Fruit fly (Drosophila melanogaster): ENCODE results near the gene CG6834.

The CG6834 gene

DNA sequence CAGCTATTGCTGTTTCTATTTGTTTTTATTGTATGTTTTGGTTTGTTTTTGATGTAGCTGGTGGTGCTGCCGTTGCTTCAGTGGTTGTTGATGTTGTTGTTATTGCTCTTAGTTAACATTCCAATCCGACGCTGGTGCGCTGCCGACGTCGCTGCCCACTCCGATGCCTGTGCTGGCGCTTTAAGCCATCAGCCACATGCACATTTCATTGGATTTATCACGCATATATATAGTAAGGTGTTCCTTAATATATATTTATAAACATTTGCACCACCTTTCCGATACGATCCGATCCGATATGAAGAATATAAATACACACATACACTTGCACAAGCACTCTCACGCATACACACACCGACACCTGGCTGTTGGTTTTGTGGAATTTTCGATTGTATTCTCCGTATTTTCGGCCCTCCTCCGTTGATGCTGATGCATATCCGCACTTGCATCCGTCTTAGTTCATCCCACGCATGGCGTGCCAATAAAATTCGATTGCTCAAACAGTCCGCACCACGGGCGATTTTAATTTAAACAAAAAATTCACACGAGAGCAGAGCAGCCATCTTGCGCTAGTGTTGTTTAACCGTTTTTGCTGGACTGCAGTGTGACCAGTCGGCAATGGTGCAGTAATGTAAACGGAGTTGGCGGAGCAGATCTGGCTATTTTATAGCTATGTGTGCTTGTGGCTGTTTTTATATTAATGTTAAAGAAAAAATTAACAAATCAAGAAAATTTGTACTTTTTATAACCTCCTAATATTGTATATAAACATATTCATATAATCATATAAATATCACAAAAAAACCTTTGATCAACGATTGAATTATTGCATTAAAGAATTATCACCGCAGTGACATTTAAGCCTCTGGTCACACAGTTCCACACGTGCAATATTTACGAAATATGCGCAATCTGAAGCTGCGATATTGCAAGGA, 37.6 kb downstream of the CG6834 start, which contains the start of the genes Csk and Elp1 (continued):
- peak in 1 of 2 experiments; percentile 59 for TF ChIP-seq insv (GFP tag; optimal IDR thresholded peaks at IDR 0.05)
- peak; percentile 68 for TF ChIP-seq CG2712 (tag; optimal IDR thresholded peaks at IDR 0.05)
- peak; percentile 42 for TF ChIP-seq CG9215 (GFP tag; IDR thresholded peaks at IDR 0.05)
- no peak for TF ChIP-seq Doc3 (GFP tag; IDR thresholded peaks at IDR 0.05; ENCODE audit: partially characterized antibody)
- no peak for TF ChIP-seq da (GFP tag; optimal IDR thresholded peaks at IDR 0.05)
- no peak for TF ChIP-seq ERR (GFP tag; optimal IDR thresholded peaks at IDR 0.05)
- peak; percentile 50 to 63 for TF ChIP-seq dpn (GFP tag; optimal IDR thresholded peaks at IDR 0.05)
- peak; percentile 41 for TF ChIP-seq HLH54F (GFP tag; optimal IDR thresholded peaks at IDR 0.05)
- peak; percentile 39 for TF ChIP-seq kni (GFP tag; optimal IDR thresholded peaks at IDR 0.05)
- TF ChIP-seq CG10565 (GFP tag; optimal IDR thresholded peaks at IDR 0.05) = no peak
- no peak for TF ChIP-seq rib (GFP tag; IDR thresholded peaks at IDR 0.05)
- TF ChIP-seq CG16815 (GFP tag; optimal IDR thresholded peaks at IDR 0.05) = peak; percentile 31
- no peak for TF ChIP-seq bigmax (GFP tag; optimal IDR thresholded peaks at IDR 0.05)
- TF ChIP-seq Rfx (GFP tag; IDR thresholded peaks at IDR 0.05) = peak; percentile 68; the same call in 1 of the 2 replicates
- peak; percentile 47 for TF ChIP-seq CG13296 (GFP tag; optimal IDR thresholded peaks at IDR 0.05)
- TF ChIP-seq Rx (GFP tag; IDR thresholded peaks at IDR 0.05) = no peak
- peak; percentile 100 for TF ChIP-seq phol (tag; optimal IDR thresholded peaks at IDR 0.05)
- no peak for TF ChIP-seq CG9876 (GFP tag; optimal IDR thresholded peaks at IDR 0.05)
- TF ChIP-seq gcm2 (GFP tag; optimal IDR thresholded peaks at IDR 0.05) = no peak

DNA sequence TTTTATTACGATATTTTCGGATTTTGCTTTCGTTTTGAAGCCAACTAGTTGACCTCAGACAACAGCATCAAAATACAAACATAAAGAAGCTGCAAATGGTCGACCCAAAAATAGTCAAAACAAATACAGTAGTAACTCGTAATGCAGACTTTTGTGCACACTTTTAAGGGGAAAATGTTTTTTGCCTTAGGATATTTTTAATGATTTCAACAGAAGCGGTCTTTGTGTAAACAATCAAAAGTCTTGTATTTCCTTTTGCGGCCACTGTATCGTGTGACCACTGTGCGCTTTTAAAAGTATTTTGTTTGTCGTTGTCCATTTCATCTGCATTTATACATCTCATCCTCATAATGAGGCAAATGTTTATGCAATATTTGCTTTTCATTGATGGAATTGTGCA, 38.5 kb downstream of the CG6834 start:
- peak; percentile 77 for TF ChIP-seq Neu2 (GFP tag; optimal IDR thresholded peaks at IDR 0.05; ENCODE audit: borderline replicate concordance)
- peak; percentile 98 for TF ChIP-seq CG13624 (GFP tag; optimal IDR thresholded peaks at IDR 0.05)
- peak; percentile 92 for TF ChIP-seq CG15514 (GFP tag; optimal IDR thresholded peaks at IDR 0.05)
- TF ChIP-seq klu (GFP tag; IDR thresholded peaks at IDR 0.05) = peak; percentile 93
- TF ChIP-seq insv (GFP tag; optimal IDR thresholded peaks at IDR 0.05) = no peak
- TF ChIP-seq NC2β (GFP tag; optimal IDR thresholded peaks at IDR 0.05) = peak; percentile 92
- peak; percentile 94 for TF ChIP-seq HHEX (GFP tag; optimal IDR thresholded peaks at IDR 0.05)
- peak; percentile 93 for TF ChIP-seq BtbVII (GFP tag; optimal IDR thresholded peaks at IDR 0.05)
- TF ChIP-seq Nf-YC (tag; optimal IDR thresholded peaks at IDR 0.05) = peak; percentile 88
- TF ChIP-seq CG18476 (GFP tag; optimal IDR thresholded peaks at IDR 0.05) = peak; percentile 91
- no peak for TF ChIP-seq Doc3 (GFP tag; IDR thresholded peaks at IDR 0.05; ENCODE audit: partially characterized antibody)
- TF ChIP-seq dmrt99B (tag; optimal IDR thresholded peaks at IDR 0.05) = peak; percentile 97
- peak; percentile 93 for TF ChIP-seq CG13894 (tag; optimal IDR thresholded peaks at IDR 0.05)
- peak; percentile 89 for TF ChIP-seq p53 (GFP tag; optimal IDR thresholded peaks at IDR 0.05)
- TF ChIP-seq CG2120 (GFP tag; optimal IDR thresholded peaks at IDR 0.05) = peak; percentile 99
- peak; percentile 40 for TF ChIP-seq Lhr (GFP tag; optimal IDR thresholded peaks at IDR 0.05)
- peak; percentile 91 for TF ChIP-seq Lim3 (GFP tag; IDR thresholded peaks at IDR 0.05)
- TF ChIP-seq Kr (GFP tag; optimal IDR thresholded peaks at IDR 0.05) = no peak
- peak; percentile 93; the same call in 2 of the 3 replicates for TF ChIP-seq CG3726 (GFP tag; IDR thresholded peaks at IDR 0.05)
- peak; percentile 99 for TF ChIP-seq lilli (GFP tag; optimal IDR thresholded peaks at IDR 0.05)
- TF ChIP-seq cg (GFP tag; optimal IDR thresholded peaks at IDR 0.05) = no peak
- peak; percentile 34 for TF ChIP-seq CG17186 (GFP tag; optimal IDR thresholded peaks at IDR 0.05)
- TF ChIP-seq Sox100B (GFP tag; optimal IDR thresholded peaks at IDR 0.05) = peak; percentile 91
- peak; percentile 95 for TF ChIP-seq CG1792 (GFP tag; optimal IDR thresholded peaks at IDR 0.05)
- TF ChIP-seq rib (GFP tag; IDR thresholded peaks at IDR 0.05) = peak; percentile 97
- peak; percentile 93 for TF ChIP-seq Nf-YA (GFP tag; IDR thresholded peaks at IDR 0.05)
- TF ChIP-seq CG4617 (GFP tag; optimal IDR thresholded peaks at IDR 0.05; ENCODE audit: borderline replicate concordance) = peak; percentile 83
- peak; percentile 96 for TF ChIP-seq CG6175 (GFP tag; IDR thresholded peaks at IDR 0.05)
- peak; percentile 92 for TF ChIP-seq odd (GFP tag; optimal IDR thresholded peaks at IDR 0.05)
- TF ChIP-seq CG17568 (GFP tag; optimal IDR thresholded peaks at IDR 0.05) = peak; percentile 93
- TF ChIP-seq B-H1 (GFP tag; IDR thresholded peaks at IDR 0.05) = peak; percentile 95
- TF ChIP-seq MBD-R2 (GFP tag; IDR thresholded peaks at IDR 0.05) = peak; percentile 94
